Worm (Caenorhabditis elegans) whole organism, late embryonic: ENCODE results near the gene srw-14.
"Not testable (repeated sequence)": the region's sequence is repeated elsewhere in the genome, so short reads cannot be mapped to it uniquely, and the experiment has no call there.

Source experiments
- K09A11.1 ChIP-seq: sonication (generic microtip); optimal IDR thresholded peaks from 2 replicates; lab custom pipeline; 2017; ENCODE audit warnings: antibody characterized with exemption, mild to moderate bottlenecking, missing genetic modification characterization, missing compliant biosample characterization; ENCODE audit not compliant: insufficient read depth
- T23F11.4 ChIP-seq: fragments of 200-800 bp; sonication (Bioruptor generic); optimal IDR thresholded peaks from 2 replicates; lab custom pipeline; 2018; ENCODE audit warnings: mild to moderate bottlenecking, missing genetic modification characterization, missing compliant biosample characterization
- ceh-14 ChIP-seq: sonication (generic microtip); optimal IDR thresholded peaks from 2 replicates; lab custom pipeline; 2016; ENCODE audit warnings: missing genotype, missing genetic modification characterization, missing compliant biosample characterization
- ceh-19 ChIP-seq: fragments of 200-800 bp; sonication (Bioruptor generic); optimal IDR thresholded peaks from 2 replicates; lab custom pipeline; 2018; ENCODE audit warnings: mild to moderate bottlenecking, missing genetic modification characterization, missing compliant biosample characterization
- ceh-22 ChIP-seq: sonication (generic microtip); optimal IDR thresholded peaks from 2 replicates; lab custom pipeline; 2017; ENCODE audit warnings: missing biosample characterization, missing genetic modification characterization
- ceh-34 ChIP-seq: sonication (generic microtip); optimal IDR thresholded peaks from 2 replicates; lab custom pipeline; 2016; ENCODE audit warnings: mild to moderate bottlenecking, missing genetic modification characterization, missing compliant biosample characterization
- ceh-48 ChIP-seq: sonication (generic microtip); optimal IDR thresholded peaks from 2 replicates; lab custom pipeline; 2016; ENCODE audit warnings: missing genetic modification characterization, inconsistent platforms, missing compliant biosample characterization
- ceh-9 ChIP-seq: sonication (generic microtip); optimal IDR thresholded peaks from 2 replicates; lab custom pipeline; 2016; ENCODE audit warnings: mild to moderate bottlenecking, missing genetic modification characterization, inconsistent platforms, missing compliant biosample characterization
- dmd-4 ChIP-seq: sonication (generic microtip); optimal IDR thresholded peaks from 2 replicates; lab custom pipeline; 2016; ENCODE audit warnings: borderline replicate concordance, missing genetic modification characterization, missing compliant biosample characterization
- elt-2 ChIP-seq: sonication (generic microtip); optimal IDR thresholded peaks from 2 replicates; lab custom pipeline; 2016; ENCODE audit warnings: missing genetic modification reagents, missing genetic modification characterization, missing compliant biosample characterization
- elt-4 ChIP-seq: sonication (generic microtip); optimal IDR thresholded peaks from 2 replicates; lab custom pipeline; 2016; ENCODE audit warnings: missing genetic modification characterization, missing compliant biosample characterization
- ets-4 ChIP-seq: sonication (generic microtip); optimal IDR thresholded peaks from 2 replicates; lab custom pipeline; 2016; ENCODE audit warnings: missing genetic modification characterization, missing compliant biosample characterization
- eyg-1 ChIP-seq: sonication (generic microtip); optimal IDR thresholded peaks from 2 replicates; lab custom pipeline; 2016; ENCODE audit warnings: missing genotype, missing genetic modification characterization, missing compliant biosample characterization
- fax-1 ChIP-seq: sonication (generic microtip); optimal IDR thresholded peaks from 2 replicates; lab custom pipeline; 2016; ENCODE audit warnings: missing genotype, missing genetic modification characterization, missing compliant biosample characterization
- gmeb-2 ChIP-seq: sonication (generic microtip); optimal IDR thresholded peaks from 2 replicates; lab custom pipeline; 2016; ENCODE audit warnings: missing genetic modification characterization, inconsistent platforms, missing compliant biosample characterization
- hlh-30 ChIP-seq: sonication (generic microtip); optimal IDR thresholded peaks from 2 replicates; lab custom pipeline; 2017; ENCODE audit warnings: antibody characterized with exemption, missing genetic modification characterization, missing compliant biosample characterization; ENCODE audit not compliant: insufficient read depth
- hlh-6 ChIP-seq: sonication (generic microtip); optimal IDR thresholded peaks from 2 replicates; lab custom pipeline; 2016; ENCODE audit warnings: missing genotype, missing genetic modification characterization, missing compliant biosample characterization
- hlh-8 ChIP-seq: sonication (generic microtip); optimal IDR thresholded peaks from 2 replicates; lab custom pipeline; 2016; ENCODE audit warnings: missing genotype, missing genetic modification characterization, missing compliant biosample characterization
- lin-11 ChIP-seq: fragments of 200-800 bp; sonication (Bioruptor generic); optimal IDR thresholded peaks from 2 replicates; lab custom pipeline; 2018; ENCODE audit warnings: mild to moderate bottlenecking, missing genetic modification characterization, missing compliant biosample characterization
- nhr-11 ChIP-seq: fragments of 150-350 bp; optimal IDR thresholded peaks from 2 replicates; lab custom pipeline; 2014; ENCODE audit warnings: missing biosample characterization, missing genetic modification characterization
- nhr-232 ChIP-seq: sonication (generic microtip); optimal IDR thresholded peaks from 2 replicates; lab custom pipeline; 2016; ENCODE audit warnings: missing genetic modification characterization, missing compliant biosample characterization
- pat-9 ChIP-seq: fragments of 200-800 bp; sonication (Bioruptor generic); optimal IDR thresholded peaks from 2 replicates; lab custom pipeline; 2018; ENCODE audit warnings: mild to moderate bottlenecking, missing genetic modification characterization, moderate library complexity, missing compliant biosample characterization
- pax-1 ChIP-seq: fragments of 150-350 bp; optimal IDR thresholded peaks from 2 replicates; lab custom pipeline; 2014; ENCODE audit warnings: missing biosample characterization, missing genetic modification characterization
- pha-2 ChIP-seq: sonication (generic microtip); optimal IDR thresholded peaks from 2 replicates; lab custom pipeline; 2017; ENCODE audit warnings: mild to moderate bottlenecking, missing genetic modification characterization, missing compliant biosample characterization
- pha-4 ChIP-seq: fragments of 150-350 bp; optimal IDR thresholded peaks from 2 replicates; lab custom pipeline; 2018; ENCODE audit warnings: missing biosample characterization, missing genetic modification reagents, missing genetic modification characterization
- pqm-1 ChIP-seq: sonication (generic microtip); optimal IDR thresholded peaks from 2 replicates; lab custom pipeline; 2016; ENCODE audit warnings: missing genetic modification characterization, missing compliant biosample characterization
- ref-2 ChIP-seq: sonication (generic microtip); optimal IDR thresholded peaks from 2 replicates; lab custom pipeline; 2016; ENCODE audit warnings: missing genetic modification characterization, missing compliant biosample characterization
- sdc-2 ChIP-seq: sonication (generic microtip); optimal IDR thresholded peaks from 2 replicates; lab custom pipeline; 2016; ENCODE audit warnings: missing genotype, missing genetic modification characterization, missing compliant biosample characterization
- sox-2 ChIP-seq: fragments of 200-800 bp; sonication (Bioruptor generic); IDR thresholded peaks from 2 replicates; pipeline ENCODE4 v1.3.6; 2022; ENCODE audit warnings: missing genetic modification reagents, missing genetic modification characterization, missing compliant biosample characterization
- syd-9 ChIP-seq: sonication (generic microtip); optimal IDR thresholded peaks from 2 replicates; lab custom pipeline; 2016; ENCODE audit warnings: mild to moderate bottlenecking, missing genetic modification characterization, moderate library complexity, missing compliant biosample characterization
- tbx-2 ChIP-seq: sonication (generic microtip); optimal IDR thresholded peaks from 2 replicates; lab custom pipeline; 2016; ENCODE audit warnings: missing genetic modification characterization, missing compliant biosample characterization
- ttx-3 ChIP-seq: sonication (generic microtip); optimal IDR thresholded peaks from 2 replicates; lab custom pipeline; 2016; ENCODE audit warnings: missing genetic modification reagents, missing genetic modification characterization, missing compliant biosample characterization
- unc-3 ChIP-seq, 2 experiments: fragments of 200-800 bp in 1 of 2; sonication (Bioruptor generic) in 1 of 2; sonication (generic microtip) in 1 of 2; conservative IDR thresholded peaks in 1 of 2; optimal IDR thresholded peaks in 1 of 2; 2 replicates each; pipeline versions ENCODE4 v1.3.6 to Lab custom; 2016 to 2022; ENCODE audit warnings: missing compliant biosample characterization in 2 of 2, missing genetic modification characterization in 2 of 2, missing genetic modification reagents in 1 of 2
- unc-86 ChIP-seq: sonication (generic microtip); optimal IDR thresholded peaks from 2 replicates; lab custom pipeline; 2016; ENCODE audit warnings: missing genetic modification characterization, missing compliant biosample characterization
- zip-5 ChIP-seq: sonication (generic microtip); optimal IDR thresholded peaks from 2 replicates; lab custom pipeline; 2016; ENCODE audit warnings: missing genetic modification characterization, missing compliant biosample characterization
- ztf-16 ChIP-seq: sonication (generic microtip); optimal IDR thresholded peaks from 2 replicates; lab custom pipeline; 2017; ENCODE audit warnings: missing genetic modification characterization, missing compliant biosample characterization

The srw-14 gene

DNA sequence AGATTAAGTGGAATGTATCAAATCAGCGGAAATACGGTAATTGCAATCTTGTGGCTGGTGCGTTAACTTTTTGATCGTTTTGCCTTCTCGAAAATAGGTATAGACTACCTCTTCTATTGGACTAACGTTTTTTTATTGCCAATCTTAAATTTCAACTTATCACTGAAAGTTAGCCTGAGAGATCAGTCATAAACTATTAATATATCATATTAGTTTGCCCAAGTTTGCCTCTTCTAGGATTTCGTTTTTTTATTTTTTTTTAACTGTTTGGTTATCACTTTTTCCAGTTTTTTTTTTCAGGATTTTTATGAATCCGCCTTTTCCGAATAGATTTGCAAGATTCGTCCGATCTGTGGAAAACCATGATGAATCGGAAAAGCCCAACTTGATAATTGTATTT is 18.7 kb downstream of the srw-14 start, which contains the start of gene kin-30:
kin-30 (plus strand) TSS at position 301 of the 400 bp plus-strand sequence.
- no peak for TF ChIP-seq ref-2 (tag; lab: Kevin White, UChicago)
- no peak for TF ChIP-seq ets-4 (tag; lab: Kevin White, UChicago)
- TF ChIP-seq pat-9 (tag; lab: Kevin White, UChicago), result no peak
- no peak for TF ChIP-seq ceh-14
- TF ChIP-seq ttx-3 (tag; lab: Kevin White, UChicago), result no peak
- TF ChIP-seq hlh-8, result no peak
- no peak for TF ChIP-seq T23F11.4 (GFP tag; lab: Kevin White, UChicago)
- no peak for TF ChIP-seq eyg-1
- TF ChIP-seq fax-1, result no peak
- TF ChIP-seq unc-3 (GFP tag; conservative IDR thresholded peaks at IDR 0.05; lab: Robert Waterston, UW), result no peak
- no peak for TF ChIP-seq unc-3 (tag; optimal IDR thresholded peaks at IDR 0.05; lab: Kevin White, UChicago)
- no peak for TF ChIP-seq zip-5
- TF ChIP-seq elt-4 (tag; lab: Kevin White, UChicago), result no peak
- TF ChIP-seq elt-2, result no peak
- no peak for TF ChIP-seq ceh-48 (tag; lab: Kevin White, UChicago)
- TF ChIP-seq pha-2 (tag; lab: Kevin White, UChicago), result no peak
- TF ChIP-seq sox-2 (GFP tag; lab: Robert Waterston, UW), result no peak
- no peak for TF ChIP-seq sdc-2 (tag; lab: Kevin White, UChicago)
- no peak for TF ChIP-seq ceh-9

DNA sequence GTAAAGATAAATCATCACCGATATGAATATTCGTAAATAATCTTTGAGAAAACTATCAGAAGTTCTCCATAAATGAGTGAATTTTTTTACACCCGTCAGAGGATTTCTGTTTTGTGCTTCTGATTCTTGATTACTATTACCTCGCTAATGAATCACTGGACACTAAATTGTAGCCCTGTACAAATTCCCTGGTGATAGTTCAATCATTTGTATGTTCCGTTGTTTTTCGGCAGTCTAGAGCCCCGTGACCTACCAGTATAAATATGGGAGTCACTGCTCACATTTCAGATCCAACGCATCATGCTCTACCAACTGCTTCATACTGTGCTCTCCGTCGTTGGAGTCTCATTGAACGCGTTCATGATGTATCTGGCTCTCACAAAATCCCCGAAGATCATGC is 24.6 kb downstream of the srw-14 start, which contains the start of gene srd-28:
srd-28 (plus strand) TSS at position 301 of the 400 bp plus-strand sequence.
- TF ChIP-seq ztf-16 (tag; lab: Kevin White, UChicago); K09A11.1 (tag; lab: Kevin White, UChicago); lin-11: not testable (repeated sequence)

DNA sequence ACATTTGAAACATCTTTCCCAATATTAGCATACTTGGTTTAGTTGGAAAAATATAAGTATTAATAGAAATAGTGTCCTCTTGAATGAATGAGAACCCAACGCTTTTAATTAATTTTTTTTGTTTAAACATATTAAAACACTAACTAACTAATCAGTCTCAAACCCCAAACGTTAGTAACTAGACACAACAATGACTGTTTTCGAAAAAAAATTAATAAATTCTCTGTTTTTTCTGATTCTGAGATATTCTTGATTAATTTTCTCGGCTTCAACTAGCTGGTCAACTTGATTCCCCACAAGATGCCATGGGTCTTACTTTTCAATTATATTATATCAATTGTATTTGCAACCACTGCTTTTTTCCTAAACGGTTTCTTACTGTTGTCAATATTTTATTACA is 26.3 kb downstream of the srw-14 start, which contains the start of gene srbc-76:
srbc-76 (plus strand) TSS at position 301 of the 400 bp plus-strand sequence.
- TF ChIP-seq ref-2 (tag; lab: Kevin White, UChicago) (no peak), syd-9 (tag; lab: Kevin White, UChicago) (no peak), pqm-1 (tag; lab: Kevin White, UChicago) (no peak), ceh-19 (GFP tag; lab: Kevin White, UChicago) (no peak), tbx-2 (tag; lab: Kevin White, UChicago) (no peak), ceh-22 (no peak), elt-4 (tag; lab: Kevin White, UChicago) (no peak), nhr-11 (no peak), pax-1 (tag; lab: Kevin White, UChicago) (no peak), hlh-30 (tag; lab: Kevin White, UChicago) (no peak), ceh-34 (no peak), unc-86 (no peak), pha-4 (tag; lab: Kevin White, UChicago) (no peak), hlh-6 (tag; lab: Kevin White, UChicago) (no peak), dmd-4 (no peak)

DNA sequence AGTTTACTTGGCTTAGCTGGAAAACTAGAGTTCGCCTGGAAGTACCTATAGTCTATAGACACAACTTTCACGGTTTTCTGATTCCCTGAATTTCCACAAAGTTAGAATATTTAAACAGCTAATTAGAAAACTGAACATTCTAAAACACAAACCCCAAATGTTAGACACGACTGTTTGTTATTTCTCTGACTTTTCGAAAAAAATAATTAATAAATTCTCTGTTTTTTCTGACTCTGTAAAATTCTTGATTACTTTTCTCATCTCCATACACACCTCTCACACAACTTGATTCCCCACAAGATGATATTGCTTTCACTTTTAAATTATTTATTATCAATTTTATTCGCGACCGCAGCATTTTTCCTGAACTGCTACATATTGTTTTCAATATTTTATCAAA is 27.8 kb downstream of the srw-14 start, which contains the start of gene srbc-75:
srbc-75 (plus strand) TSS at position 301 of the 400 bp plus-strand sequence.
- TF ChIP-seq nhr-232 (tag; lab: Kevin White, UChicago), result no peak
- no peak for TF ChIP-seq pha-4 (tag; lab: Kevin White, UChicago)
- no peak for TF ChIP-seq hlh-6 (tag; lab: Kevin White, UChicago)
- TF ChIP-seq gmeb-2, result no peak
